Fruit fly (Drosophila melanogaster) whole organism, pupa: ENCODE data around the gene MBD-R2.

ENCODE experiments used
- CG32121 ChIP-seq: fragments of 200-800 bp; sonication (Bioruptor generic); IDR thresholded peaks from 2 replicates; pipeline ENCODE4 v1.3.6; 2022; ENCODE audit warnings: missing biosample characterization, missing genetic modification characterization
- EcR ChIP-seq: fragments of 200-800 bp; sonication (Bioruptor generic); optimal IDR thresholded peaks from 3 replicates; lab custom pipeline; 2019; ENCODE audit warnings: missing biosample characterization, missing genetic modification characterization, mild to moderate bottlenecking, moderate library complexity, missing genetic modification reagents
- Pif1A ChIP-seq: fragments of 200-800 bp; sonication (Bioruptor generic); optimal IDR thresholded peaks from 3 replicates; lab custom pipeline; 2016; ENCODE audit warnings: missing biosample characterization, missing genetic modification characterization
- Pif1B ChIP-seq: fragments of 200-800 bp; sonication (Bioruptor generic); optimal IDR thresholded peaks from 3 replicates; lab custom pipeline; 2016; ENCODE audit warnings: missing biosample characterization, missing genetic modification characterization

DNA sequence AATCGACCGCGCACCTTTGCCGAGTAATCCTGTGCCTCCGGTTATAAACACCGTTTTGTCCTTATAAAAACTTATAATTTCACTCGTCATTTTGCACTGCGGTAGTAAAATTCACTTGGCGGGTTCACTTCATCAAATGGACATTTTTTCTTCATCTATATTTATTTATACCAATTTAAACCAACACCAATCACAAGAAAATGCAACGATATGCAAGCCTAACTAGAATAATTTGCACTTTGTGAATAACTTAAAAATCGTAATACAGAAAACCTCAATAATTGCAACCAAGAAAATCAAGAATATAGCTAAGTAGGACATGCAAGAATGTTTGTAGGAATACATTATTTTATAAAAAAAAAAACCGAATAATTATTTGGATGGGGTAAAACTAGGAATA lies 39.8 kb upstream of the MBD-R2 start, which contains the start of the genes CG10096 and CG10097:
- no peak for TF ChIP-seq CG32121 (GFP tag; lab: Robert Waterston, UW)
- no peak for TF ChIP-seq Pif1B (GFP tag; lab: Kevin White, UChicago)
- no peak for TF ChIP-seq EcR (GFP tag; lab: Kevin White, UChicago)
- TF ChIP-seq Pif1A (GFP tag; lab: Kevin White, UChicago): no peak
